Worm (Caenorhabditis elegans) whole organism, midembryonic: ENCODE measurements around the gene nlp-61.

ENCODE experiments used
- med-1 ChIP-seq: sonication (generic microtip); optimal IDR thresholded peaks from 2 replicates; lab custom pipeline; 2017; ENCODE audit warnings: missing genetic modification characterization, mild to moderate bottlenecking, missing compliant biosample characterization, antibody characterized with exemption, missing genetic modification reagents; ENCODE audit not compliant: insufficient read depth
- ref-1 ChIP-seq: fragments of 200-800 bp; sonication (Bioruptor generic); conservative IDR thresholded peaks from 2 replicates; pipeline ENCODE4 v1.3.6; 2022; ENCODE audit warnings: missing genetic modification reagents, missing genetic modification characterization, missing compliant biosample characterization

ce11 chrX:7656875-7657274 lies 29.4 kb downstream of the nlp-61 start, which contains the start of gene F27D9.12:
- TF ChIP-seq med-1 (GFP tag; lab: Kevin White, UChicago): no peak
- no peak for TF ChIP-seq ref-1 (GFP tag; lab: Robert Waterston, UW)
